Fruit fly (Drosophila melanogaster): ENCODE results near the gene DCTN1-p150.

DNA sequence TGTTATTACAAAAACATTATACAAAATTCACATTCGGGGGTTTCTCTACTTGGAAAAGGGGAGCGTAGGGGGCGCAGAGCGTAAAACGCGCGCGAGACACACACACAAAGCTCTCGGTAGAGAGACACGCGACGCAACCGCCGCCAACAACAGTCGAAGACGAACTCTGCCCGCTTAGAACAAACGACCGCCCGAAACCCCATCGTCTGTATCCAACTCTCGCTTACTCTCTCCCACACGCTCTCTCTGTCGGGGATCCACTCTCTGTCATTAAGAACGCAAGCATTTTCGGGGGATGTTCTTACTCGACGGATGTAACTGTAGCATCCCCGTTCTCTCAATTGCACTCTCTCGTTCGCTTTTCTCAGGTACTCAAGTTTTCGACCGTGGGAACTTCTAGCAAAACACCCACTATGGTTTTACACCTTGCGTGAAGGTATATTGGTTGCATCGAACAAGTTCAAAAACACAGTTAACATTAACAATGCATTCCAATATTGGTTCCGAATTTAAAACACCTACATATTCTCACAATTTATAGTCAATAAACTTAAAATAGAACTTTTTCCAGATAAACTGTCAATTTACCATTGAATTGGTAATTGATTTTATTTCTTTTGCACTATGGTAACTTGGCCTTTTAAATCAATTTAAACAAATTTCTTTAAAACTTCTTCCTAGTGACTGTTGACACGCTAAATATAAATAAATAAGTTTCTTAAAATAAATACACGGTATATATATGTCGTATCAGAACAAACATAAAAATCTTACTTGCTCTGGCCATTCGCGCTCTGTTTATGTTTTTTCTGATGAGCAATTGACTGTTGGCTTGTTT, 9.2 kb upstream of the DCTN1-p150 start:
- TF ChIP-seq CG8478 (optimal IDR thresholded peaks at IDR 0.05), result no peak
- TF ChIP-seq CTCF (optimal IDR thresholded peaks at IDR 0.05), result no peak

Measured in S2 (cell line).